Worm (Caenorhabditis elegans) whole organism, L2 larva: ENCODE measurements around the gene F35E8.9.
A peak's percentile ranks its signal among the peaks of the same experiment; 100 is the strongest.

Experiments used
- C34F6.9 ChIP-seq: fragments of 150-350 bp; optimal IDR thresholded peaks from 2 replicates; lab custom pipeline; 2014; ENCODE audit warnings: missing biosample characterization, missing genetic modification characterization
- alr-1 ChIP-seq: fragments of 150-350 bp; optimal IDR thresholded peaks from 2 replicates; lab custom pipeline; 2014; ENCODE audit warnings: missing biosample characterization, missing genetic modification characterization
- aly-2 ChIP-seq: fragments of 150-350 bp; optimal IDR thresholded peaks from 2 replicates; lab custom pipeline; 2014; ENCODE audit warnings: missing biosample characterization, missing genetic modification characterization
- ceh-82 ChIP-seq: fragments of 150-350 bp; optimal IDR thresholded peaks from 2 replicates; lab custom pipeline; 2014; ENCODE audit warnings: missing biosample characterization, missing genetic modification characterization
- crh-2 ChIP-seq: sonication (generic microtip); optimal IDR thresholded peaks from 2 replicates; lab custom pipeline; 2017; ENCODE audit warnings: missing biosample characterization, missing genetic modification characterization
- dmd-4 ChIP-seq: sonication (generic microtip); optimal IDR thresholded peaks from 2 replicates; lab custom pipeline; 2017; ENCODE audit warnings: missing biosample characterization, missing genetic modification characterization
- egl-27 ChIP-seq: sonication (generic microtip); optimal IDR thresholded peaks from 3 replicates; lab custom pipeline; 2017; ENCODE audit warnings: missing biosample characterization, missing genetic modification reagents, missing genetic modification characterization
- elt-3 ChIP-seq: sonication (generic microtip); optimal IDR thresholded peaks from 2 replicates; lab custom pipeline; 2017; ENCODE audit warnings: missing biosample characterization, missing genetic modification characterization
- fos-1 ChIP-seq: fragments of 150-350 bp; optimal IDR thresholded peaks from 2 replicates; lab custom pipeline; 2014; ENCODE audit warnings: missing biosample characterization, missing genetic modification characterization
- gmeb-1 ChIP-seq: fragments of 150-350 bp; optimal IDR thresholded peaks from 2 replicates; lab custom pipeline; 2014; ENCODE audit warnings: missing biosample characterization, missing genetic modification characterization
- lin-11 ChIP-seq: fragments of 150-350 bp; sonication (generic microtip); optimal IDR thresholded peaks from 2 replicates; lab custom pipeline; 2014; ENCODE audit warnings: missing biosample characterization, missing genetic modification characterization, inconsistent platforms, mixed read lengths
- lin-39 ChIP-seq: fragments of 150-350 bp; optimal IDR thresholded peaks from 2 replicates; lab custom pipeline; 2014; ENCODE audit warnings: missing biosample characterization, missing genetic modification reagents, missing genetic modification characterization
- mab-5 ChIP-seq: fragments of 150-350 bp; optimal IDR thresholded peaks from 2 replicates; lab custom pipeline; 2014; ENCODE audit warnings: missing biosample characterization, missing genetic modification characterization
- mbf-1 ChIP-seq: sonication (generic microtip); optimal IDR thresholded peaks from 2 replicates; lab custom pipeline; 2017; ENCODE audit warnings: missing biosample characterization, missing genetic modification characterization
- mdl-1 ChIP-seq, 2 experiments: fragments of 150-350 bp in 1 of 2; sonication (generic microtip) in 1 of 2; optimal IDR thresholded peaks; 2 replicates each; lab custom pipeline; 2017; ENCODE audit warnings: missing biosample characterization in 2 of 2, missing genetic modification characterization in 2 of 2
- nhr-12 ChIP-seq: fragments of 150-350 bp; optimal IDR thresholded peaks from 2 replicates; lab custom pipeline; 2014; ENCODE audit warnings: missing biosample characterization, missing genetic modification characterization
- nhr-129 ChIP-seq: fragments of 150-350 bp; optimal IDR thresholded peaks from 2 replicates; lab custom pipeline; 2014; ENCODE audit warnings: missing biosample characterization, missing genetic modification characterization
- nhr-21 ChIP-seq: fragments of 150-350 bp; optimal IDR thresholded peaks from 2 replicates; lab custom pipeline; 2014; ENCODE audit warnings: missing biosample characterization, missing genetic modification characterization
- nhr-237 ChIP-seq: fragments of 150-350 bp; optimal IDR thresholded peaks from 2 replicates; lab custom pipeline; 2014; ENCODE audit warnings: missing biosample characterization, missing genetic modification characterization
- nhr-25 ChIP-seq: fragments of 150-350 bp; sonication (generic microtip); optimal IDR thresholded peaks from 3 replicates; lab custom pipeline; 2014; ENCODE audit warnings: missing biosample characterization, missing genetic modification characterization
- nhr-77 ChIP-seq: fragments of 150-350 bp; optimal IDR thresholded peaks from 2 replicates; lab custom pipeline; 2014; ENCODE audit warnings: missing biosample characterization, missing genetic modification characterization
- peb-1 ChIP-seq: fragments of 150-350 bp; optimal IDR thresholded peaks from 2 replicates; lab custom pipeline; 2014; ENCODE audit warnings: missing biosample characterization, missing genetic modification characterization
- sem-4 ChIP-seq: fragments of 150-350 bp; optimal IDR thresholded peaks from 2 replicates; lab custom pipeline; 2014; ENCODE audit warnings: missing biosample characterization, missing genetic modification reagents, missing genetic modification characterization
- skn-1 ChIP-seq: sonication (generic microtip); optimal IDR thresholded peaks from 2 replicates; lab custom pipeline; 2017; ENCODE audit warnings: missing biosample characterization, missing genetic modification characterization
- sma-3 ChIP-seq: sonication (generic microtip); optimal IDR thresholded peaks from 2 replicates; lab custom pipeline; 2016; ENCODE audit warnings: missing genetic modification reagents, missing genetic modification characterization, missing compliant biosample characterization
- sma-9 ChIP-seq, 2 experiments: fragments of 150-350 bp in 1 of 2; sonication (generic microtip) in 1 of 2; optimal IDR thresholded peaks; 2 replicates each; lab custom pipeline; 2014 to 2016; ENCODE audit warnings: missing genetic modification characterization in 2 of 2, mild to moderate bottlenecking in 1 of 2, missing biosample characterization in 1 of 2, missing compliant biosample characterization in 1 of 2, missing genetic modification reagents in 1 of 2, moderate library complexity in 1 of 2
- snpc-4 ChIP-seq: fragments of 150-350 bp; optimal IDR thresholded peaks from 2 replicates; lab custom pipeline; 2014; ENCODE audit warnings: missing biosample characterization, missing genetic modification characterization
- unc-39 ChIP-seq: fragments of 150-350 bp; optimal IDR thresholded peaks from 2 replicates; lab custom pipeline; 2014; ENCODE audit warnings: missing biosample characterization, missing genetic modification characterization
- unc-55 ChIP-seq: fragments of 150-350 bp; sonication (generic microtip); optimal IDR thresholded peaks from 3 replicates; lab custom pipeline; 2014; ENCODE audit warnings: missing biosample characterization, missing genetic modification reagents, missing genetic modification characterization
- unc-62 ChIP-seq: fragments of 150-350 bp; optimal IDR thresholded peaks from 2 replicates; lab custom pipeline; 2014; ENCODE audit warnings: missing biosample characterization, missing genetic modification reagents, missing genetic modification characterization
- zag-1 ChIP-seq: fragments of 150-350 bp; optimal IDR thresholded peaks from 2 replicates; lab custom pipeline; 2014; ENCODE audit warnings: missing biosample characterization, missing genetic modification characterization
- ztf-1 ChIP-seq: fragments of 200-800 bp; sonication (Bioruptor generic); conservative IDR thresholded peaks from 2 replicates; pipeline ENCODE4 v1.3.6; 2022; ENCODE audit warnings: missing genetic modification characterization, missing compliant biosample characterization
- ztf-4 ChIP-seq: fragments of 150-350 bp; optimal IDR thresholded peaks from 2 replicates; lab custom pipeline; 2014; ENCODE audit warnings: missing biosample characterization, missing genetic modification characterization

The F35E8.9 gene

DNA sequence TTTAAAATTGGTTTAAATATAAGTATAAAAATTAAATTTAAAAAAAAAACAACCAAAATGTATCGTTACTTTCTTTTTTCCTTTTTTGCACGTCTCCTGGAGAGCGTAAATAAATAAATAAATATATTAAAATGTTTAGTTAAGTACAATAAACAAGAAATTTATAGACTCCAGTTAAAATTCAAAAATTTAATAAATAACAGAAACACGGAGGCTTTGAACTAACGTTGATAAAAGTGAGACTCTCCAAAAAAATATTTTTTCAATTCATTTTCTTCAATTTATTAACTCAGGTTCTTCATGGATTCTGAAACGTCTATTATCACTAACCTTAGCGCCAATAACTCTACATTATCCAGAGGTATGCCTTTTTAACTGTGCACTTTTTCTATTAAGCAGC lies 25.6 kb downstream of the F35E8.9 start, which contains the start of gene T06C12.12:
T06C12.12 (plus strand) TSS at position 301 of the 400 bp plus-strand sequence.
- TF ChIP-seq unc-62 (GFP tag; lab: Kevin White, UChicago): no peak
- no peak for TF ChIP-seq elt-3 (tag; lab: Kevin White, UChicago)
- no peak for TF ChIP-seq nhr-77 (tag; lab: Kevin White, UChicago)
- no peak for TF ChIP-seq mbf-1 (tag; lab: Kevin White, UChicago)
- no peak for TF ChIP-seq fos-1 (tag; lab: Kevin White, UChicago)
- no peak for TF ChIP-seq unc-39 (tag; lab: Kevin White, UChicago)
- TF ChIP-seq alr-1 (tag; lab: Kevin White, UChicago): no peak
- no peak for TF ChIP-seq nhr-237 (tag; lab: Kevin White, UChicago)
- no peak for TF ChIP-seq lin-11 (tag; lab: Kevin White, UChicago)
- no peak for TF ChIP-seq ceh-82 (tag; lab: Kevin White, UChicago)
- TF ChIP-seq nhr-12: no peak
- no peak for TF ChIP-seq peb-1 (tag; lab: Kevin White, UChicago)
- TF ChIP-seq mab-5 (tag; lab: Kevin White, UChicago): no peak
- TF ChIP-seq unc-55 (GFP tag; lab: Kevin White, UChicago): no peak
- TF ChIP-seq skn-1 (tag; lab: Kevin White, UChicago): no peak
- no peak for TF ChIP-seq sem-4
- no peak for TF ChIP-seq egl-27 (tag; lab: Kevin White, UChicago)

DNA sequence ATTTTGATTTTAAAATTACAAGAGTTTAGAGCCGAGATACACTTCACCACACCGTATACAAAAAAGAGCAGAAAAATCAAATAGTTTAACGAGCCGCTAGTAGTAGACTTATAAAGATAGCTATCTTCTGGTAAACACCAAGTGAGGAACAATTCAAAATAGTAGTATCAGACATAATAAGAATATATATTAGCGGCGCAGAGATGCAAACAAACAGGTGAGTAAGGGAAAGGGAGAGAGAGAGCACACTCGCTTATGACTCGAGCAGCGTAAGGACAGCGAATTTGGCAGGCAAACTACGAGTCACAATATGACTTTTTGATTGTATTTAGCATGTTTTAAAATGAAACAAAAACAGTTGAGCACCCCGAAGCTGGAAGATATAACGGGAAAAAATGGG lies 26.1 kb downstream of the F35E8.9 start:
- no peak for TF ChIP-seq snpc-4 (tag; lab: Kevin White, UChicago)
- TF ChIP-seq unc-55 (GFP tag; lab: Kevin White, UChicago): no peak
- peak; percentile 10 for TF ChIP-seq sma-9 (GFP tag; optimal IDR thresholded peaks at IDR 0.05; lab: Kevin White, UChicago)
- no peak for TF ChIP-seq sma-9 (tag; optimal IDR thresholded peaks at IDR 0.05; lab: Kevin White, UChicago)
- peak; percentile 84 for TF ChIP-seq fos-1 (tag; lab: Kevin White, UChicago)

DNA sequence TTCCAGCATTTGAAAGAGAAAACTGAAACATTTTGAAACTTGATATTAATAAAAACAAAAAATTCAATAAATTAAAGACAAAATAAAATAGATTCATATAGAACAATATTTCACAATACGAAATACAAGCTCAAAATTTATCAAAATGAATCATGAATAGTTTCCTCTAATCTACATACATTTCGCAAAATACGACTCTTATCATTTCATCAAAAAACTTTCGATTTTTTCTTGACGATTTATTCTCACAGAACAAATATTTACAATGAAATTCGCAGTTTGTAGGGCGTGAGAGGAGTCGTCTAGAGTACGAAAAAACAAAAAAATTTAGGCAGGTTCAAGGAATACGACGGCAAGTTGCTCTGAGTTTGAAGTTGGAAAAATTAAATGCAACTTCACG lies 27.2 kb downstream of the F35E8.9 start:
- TF ChIP-seq sma-3 (GFP tag; lab: Kevin White, UChicago): no peak
- no peak for TF ChIP-seq alr-1 (tag; lab: Kevin White, UChicago)
- TF ChIP-seq crh-2 (tag; lab: Kevin White, UChicago): no peak
- TF ChIP-seq fos-1 (tag; lab: Kevin White, UChicago): peak; percentile 88
- TF ChIP-seq, all 48 proteins: peak for 1

DNA sequence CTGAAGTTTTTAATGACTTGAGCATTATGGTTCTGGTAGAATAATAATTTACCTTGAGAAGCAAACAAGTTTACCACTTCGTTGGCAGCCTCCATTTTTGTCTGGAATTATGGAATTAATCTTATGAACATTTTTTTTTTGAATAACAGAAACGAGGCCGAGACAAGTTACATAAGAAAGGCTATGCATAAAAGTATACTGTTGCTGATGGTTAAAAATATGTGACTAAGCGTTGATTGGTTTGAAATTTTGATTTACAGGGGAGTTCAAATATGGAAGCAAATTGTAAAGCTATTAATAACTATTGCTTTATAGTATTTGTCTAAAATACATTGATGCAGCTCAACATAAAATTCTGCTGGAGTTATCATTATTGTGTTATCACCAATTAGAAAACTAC lies 28.6 kb downstream of the F35E8.9 start, which contains the start of gene cgt-1:
cgt-1 (minus strand) TSS at position 101 of the 400 bp plus-strand sequence.
- TF ChIP-seq unc-39 (tag; lab: Kevin White, UChicago): no peak
- no peak for TF ChIP-seq aly-2 (tag; lab: Kevin White, UChicago)
- no peak for TF ChIP-seq unc-62 (GFP tag; lab: Kevin White, UChicago)
- no peak for TF ChIP-seq snpc-4 (tag; lab: Kevin White, UChicago)
- no peak for TF ChIP-seq mdl-1 (tag; optimal IDR thresholded peaks at IDR 0.05; lab: Kevin White, UChicago)
- no peak for TF ChIP-seq unc-55 (GFP tag; lab: Kevin White, UChicago)
- TF ChIP-seq ztf-1 (GFP tag; lab: Robert Waterston, UW): no peak
- no peak for TF ChIP-seq ceh-82 (tag; lab: Kevin White, UChicago)
- no peak for TF ChIP-seq C34F6.9 (tag; lab: Kevin White, UChicago)
- TF ChIP-seq ztf-4: no peak
- no peak for TF ChIP-seq dmd-4 (tag; lab: Kevin White, UChicago)
- TF ChIP-seq nhr-77 (tag; lab: Kevin White, UChicago): no peak
- no peak for TF ChIP-seq zag-1 (tag; lab: Kevin White, UChicago)
- TF ChIP-seq peb-1 (tag; lab: Kevin White, UChicago): no peak
- no peak for TF ChIP-seq skn-1 (tag; lab: Kevin White, UChicago)
- TF ChIP-seq nhr-25 (tag; lab: Kevin White, UChicago): no peak

DNA sequence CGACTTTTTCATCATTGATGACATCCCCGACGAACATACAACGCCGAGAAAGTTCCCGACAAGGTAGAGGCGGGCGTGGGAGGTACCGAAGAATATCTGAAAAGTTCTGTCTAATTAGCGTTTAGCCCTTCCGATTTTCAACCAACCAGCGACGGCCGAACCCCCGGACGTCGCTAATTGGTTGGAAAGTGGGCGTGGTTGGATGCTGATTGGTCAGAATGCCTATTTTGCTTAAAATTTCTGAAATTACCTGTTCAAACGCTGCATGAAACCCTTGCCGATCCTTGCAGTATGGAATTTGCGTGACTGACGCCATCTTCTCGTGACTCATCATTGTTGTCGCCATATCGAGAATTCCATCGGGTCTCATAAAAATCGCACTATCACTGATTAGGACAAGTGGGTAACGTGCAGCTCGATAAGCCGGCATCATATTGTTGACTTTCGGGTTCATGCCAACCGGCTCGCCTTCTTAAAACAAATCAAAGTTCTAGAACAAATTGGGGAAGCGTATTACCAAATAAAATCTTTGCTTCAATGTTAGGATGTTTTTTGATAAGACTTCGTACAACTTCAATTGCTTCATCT lies 29.6 kb downstream of the F35E8.9 start:
- TF ChIP-seq dmd-4 (tag; lab: Kevin White, UChicago) (no peak), fos-1 (tag; lab: Kevin White, UChicago) (peak; percentile 93), sma-3 (GFP tag; lab: Kevin White, UChicago) (no peak), sma-9 (GFP tag; optimal IDR thresholded peaks at IDR 0.05; lab: Kevin White, UChicago) (peak; percentile 71), sma-9 (tag; optimal IDR thresholded peaks at IDR 0.05; lab: Kevin White, UChicago) (no peak), unc-55 (GFP tag; lab: Kevin White, UChicago) (no peak), nhr-129 (tag; lab: Kevin White, UChicago) (peak; percentile 29), nhr-21 (tag; lab: Kevin White, UChicago) (no peak), gmeb-1 (tag; lab: Kevin White, UChicago) (peak; percentile 25), lin-39 (tag; lab: Kevin White, UChicago) (no peak)
